Worm (Caenorhabditis elegans) whole organism, mixed stage, embryonic: ENCODE results near the gene txt-1.

Source experiments
- ceh-83 ChIP-seq: fragments of 200-800 bp; sonication (Bioruptor generic); optimal IDR thresholded peaks from 2 replicates; lab custom pipeline; 2018; ENCODE audit warnings: mild to moderate bottlenecking, missing genetic modification characterization, missing compliant biosample characterization
- ham-2 ChIP-seq: fragments of 200-800 bp; sonication (Bioruptor generic); optimal IDR thresholded peaks from 2 replicates; lab custom pipeline; 2018; ENCODE audit warnings: mild to moderate bottlenecking, missing genetic modification characterization, missing compliant biosample characterization
- hlh-1 ChIP-seq: fragments of 150-350 bp; optimal IDR thresholded peaks from 2 replicates; lab custom pipeline; 2014; ENCODE audit warnings: missing biosample characterization, missing genetic modification reagents, missing genetic modification characterization
- nhr-237 ChIP-seq: fragments of 150-350 bp; optimal IDR thresholded peaks from 2 replicates; lab custom pipeline; 2014; ENCODE audit warnings: missing biosample characterization, missing genetic modification characterization
- nhr-76 ChIP-seq: sonication (generic microtip); optimal IDR thresholded peaks from 2 replicates; lab custom pipeline; 2017; ENCODE audit warnings: missing biosample characterization, missing genetic modification characterization
- unc-39 ChIP-seq: fragments of 150-350 bp; optimal IDR thresholded peaks from 2 replicates; lab custom pipeline; 2014; ENCODE audit warnings: missing biosample characterization, missing genetic modification characterization
- unc-62 ChIP-seq: fragments of 150-350 bp; optimal IDR thresholded peaks from 2 replicates; lab custom pipeline; 2014; ENCODE audit warnings: missing biosample characterization, missing genetic modification reagents, missing genetic modification characterization

DNA sequence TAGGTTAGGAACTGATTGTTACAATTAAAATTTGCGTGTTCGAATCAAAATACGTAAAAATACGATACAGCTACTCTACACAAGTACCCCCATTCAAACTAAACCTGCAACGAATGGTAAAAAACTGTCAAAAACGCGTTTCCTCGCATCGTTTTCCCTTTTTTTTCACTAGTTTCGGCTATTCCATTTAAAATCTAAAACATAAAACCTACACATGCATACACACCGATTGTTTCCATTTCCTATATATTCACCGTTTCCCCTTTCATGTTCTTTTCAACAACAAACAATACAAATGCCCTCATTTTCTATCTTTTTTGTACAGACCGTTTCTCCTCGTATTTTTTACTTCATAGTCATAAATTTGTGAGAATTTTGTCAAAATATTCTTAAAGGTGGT is 37.2 kb upstream of the txt-1 start:
- TF ChIP-seq unc-39 (no peak), ceh-83 (GFP tag; lab: Kevin White, UChicago) (no peak), nhr-76 (tag; lab: Kevin White, UChicago) (no peak), nhr-237 (tag; lab: Kevin White, UChicago) (no peak), unc-62 (no peak), hlh-1 (tag; lab: Kevin White, UChicago) (no peak), ham-2 (GFP tag; lab: Kevin White, UChicago) (no peak)
